Fruit fly (Drosophila melanogaster) whole organism, embryonic: ENCODE measurements around the gene Ldsdh1.

Source experiments
- ATbp ChIP-seq: fragments of 200-800 bp; sonication (Bioruptor generic); optimal IDR thresholded peaks from 2 replicates; lab custom pipeline; 2017; ENCODE audit warnings: missing biosample characterization, mild to moderate bottlenecking, missing genetic modification characterization, missing genetic modification reagents
- Abd-B ChIP-seq: fragments of 200-800 bp; sonication (Bioruptor generic); optimal IDR thresholded peaks from 2 replicates; lab custom pipeline; 2018; ENCODE audit warnings: missing biosample characterization, mild to moderate bottlenecking, missing genetic modification characterization, moderate library complexity
- Asciz ChIP-seq: fragments of 200-800 bp; sonication (Bioruptor generic); optimal IDR thresholded peaks from 2 replicates; lab custom pipeline; 2017; ENCODE audit warnings: missing biosample characterization, mild to moderate bottlenecking, missing genetic modification characterization, missing genetic modification reagents
- Bgb ChIP-seq: fragments of 200-800 bp; sonication (Bioruptor generic); IDR thresholded peaks from 2 replicates; pipeline ENCODE4 v1.3.6; 2022; ENCODE audit warnings: missing biosample characterization, missing genetic modification characterization; ENCODE audit not compliant: partially characterized antibody
- Blimp-1 ChIP-seq: fragments of 200-800 bp; sonication (Bioruptor generic); optimal IDR thresholded peaks from 3 replicates; lab custom pipeline; 2018; ENCODE audit warnings: missing biosample characterization, missing genetic modification characterization, mild to moderate bottlenecking, moderate library complexity, missing genetic modification reagents
- CG10209 ChIP-seq: fragments of 200-800 bp; sonication (Bioruptor generic); optimal IDR thresholded peaks from 3 replicates; lab custom pipeline; 2017; ENCODE audit warnings: missing biosample characterization, mild to moderate bottlenecking, missing genetic modification characterization, missing genetic modification reagents
- CG10654 ChIP-seq: fragments of 200-800 bp; sonication (Bioruptor generic); optimal IDR thresholded peaks from 2 replicates; lab custom pipeline; 2016; ENCODE audit warnings: missing biosample characterization, missing genetic modification characterization
- CG11085 ChIP-seq: fragments of 200-800 bp; sonication (Bioruptor generic); IDR thresholded peaks from 2 replicates; pipeline ENCODE4 v1.3.6; 2022; ENCODE audit warnings: missing biosample characterization, missing genetic modification characterization
- CG11093 ChIP-seq: fragments of 200-800 bp; sonication (Bioruptor generic); IDR thresholded peaks from 3 replicates; pipeline ENCODE4 v1.3.6; 2022; ENCODE audit warnings: missing biosample characterization, missing genetic modification characterization
- CG12071 ChIP-seq: fragments of 200-800 bp; sonication (Bioruptor generic); optimal IDR thresholded peaks from 3 replicates; lab custom pipeline; 2018; ENCODE audit warnings: missing biosample characterization, mild to moderate bottlenecking, missing genetic modification characterization
- CG14710 ChIP-seq: fragments of 200-800 bp; sonication (Bioruptor generic); optimal IDR thresholded peaks from 3 replicates; lab custom pipeline; 2019; ENCODE audit warnings: missing biosample characterization, mild to moderate bottlenecking, missing genetic modification characterization, moderate library complexity
- CG17328 ChIP-seq: fragments of 200-800 bp; sonication (Bioruptor generic); IDR thresholded peaks from 2 replicates; pipeline ENCODE4 v1.3.6; 2022; ENCODE audit warnings: missing biosample characterization, missing genetic modification characterization
- CG1832 ChIP-seq: fragments of 200-800 bp; sonication (Bioruptor generic); optimal IDR thresholded peaks from 2 replicates; lab custom pipeline; 2017; ENCODE audit warnings: missing biosample characterization, mild to moderate bottlenecking, missing genetic modification characterization, inconsistent platforms
- CG34224 ChIP-seq: fragments of 200-800 bp; sonication (Bioruptor generic); IDR thresholded peaks from 3 replicates; pipeline ENCODE4 v1.3.6; 2022; ENCODE audit warnings: missing biosample characterization, missing genetic modification characterization; ENCODE audit not compliant: partially characterized antibody
- CG7556 ChIP-seq: fragments of 200-800 bp; sonication (Bioruptor generic); optimal IDR thresholded peaks from 2 replicates; lab custom pipeline; 2017; ENCODE audit warnings: missing biosample characterization, mild to moderate bottlenecking, missing genetic modification characterization
- CG8290 ChIP-seq, 3 experiments: fragments of 200-800 bp; sonication (Bioruptor generic); optimal IDR thresholded peaks; 2 replicates each; lab custom pipeline; 2016 to 2019; ENCODE audit warnings: missing biosample characterization in 3 of 3, missing genetic modification characterization in 3 of 3, mild to moderate bottlenecking in 2 of 3, moderate library complexity in 1 of 3
- CG9609 ChIP-seq: fragments of 200-800 bp; sonication (Bioruptor generic); optimal IDR thresholded peaks from 3 replicates; lab custom pipeline; 2016; ENCODE audit warnings: missing biosample characterization, missing genetic modification characterization
- CG9727 ChIP-seq: fragments of 200-800 bp; sonication (Bioruptor generic); optimal IDR thresholded peaks from 3 replicates; lab custom pipeline; 2017; ENCODE audit warnings: missing biosample characterization, mild to moderate bottlenecking, missing genetic modification characterization
- D19A ChIP-seq: fragments of 200-800 bp; optimal IDR thresholded peaks from 3 replicates; lab custom pipeline; 2019; ENCODE audit warnings: missing biosample characterization, mild to moderate bottlenecking, missing genetic modification characterization, moderate library complexity
- Ets65A ChIP-seq: fragments of 200-800 bp; sonication (Bioruptor generic); peaks from one replicate; lab custom pipeline; 2016; ENCODE audit warnings: missing biosample characterization, missing genetic modification characterization
- HLH4C ChIP-seq: fragments of 200-800 bp; sonication (Bioruptor generic); IDR thresholded peaks from 3 replicates; pipeline ENCODE4 v1.3.6; 2022; ENCODE audit warnings: missing biosample characterization, missing genetic modification characterization; ENCODE audit not compliant: partially characterized antibody
- Jarid2 ChIP-seq: fragments of 200-800 bp; sonication (Bioruptor generic); optimal IDR thresholded peaks from 3 replicates; lab custom pipeline; 2017; ENCODE audit warnings: mild to moderate bottlenecking, missing biosample characterization, missing genetic modification reagents, missing genetic modification characterization
- Lpt ChIP-seq: fragments of >200 bp; optimal IDR thresholded peaks from 2 replicates; lab custom pipeline; 2018; ENCODE audit warnings: missing biosample characterization, missing genetic modification characterization
- Nf-YC ChIP-seq: fragments of 200-800 bp; optimal IDR thresholded peaks from 3 replicates; lab custom pipeline; 2019; ENCODE audit warnings: missing biosample characterization, mild to moderate bottlenecking, missing genetic modification characterization, moderate library complexity
- NfI ChIP-seq: fragments of 200-800 bp; sonication (Bioruptor generic); optimal IDR thresholded peaks from 3 replicates; lab custom pipeline; 2018; ENCODE audit warnings: missing biosample characterization, mild to moderate bottlenecking, missing genetic modification characterization, moderate library complexity
- Ptx1 ChIP-seq: fragments of 200-800 bp; sonication (Bioruptor generic); IDR thresholded peaks from 2 replicates; pipeline ENCODE4 v1.3.6; 2022; ENCODE audit warnings: missing biosample characterization, missing genetic modification characterization
- Side ChIP-seq: fragments of 200-800 bp; sonication (Bioruptor generic); optimal IDR thresholded peaks from 2 replicates; lab custom pipeline; 2016; ENCODE audit warnings: missing biosample characterization, missing genetic modification characterization
- Trl ChIP-seq, 3 experiments: fragments of >200 bp in 2 of 3; fragments of 200-800 bp in 1 of 3; sonication (Bioruptor generic) in 1 of 3; optimal IDR thresholded peaks; 2 replicates in 1 of 3; 3 replicates in 2 of 3; lab custom pipeline; 2016 to 2017; ENCODE audit warnings: missing biosample characterization in 1 of 3, missing genetic modification characterization in 1 of 3
- Usf ChIP-seq: fragments of 200-800 bp; sonication (Bioruptor generic); optimal IDR thresholded peaks from 2 replicates; lab custom pipeline; 2017; ENCODE audit warnings: missing genotype, missing biosample characterization, missing genetic modification characterization
- Xbp1 ChIP-seq: fragments of 200-800 bp; sonication (Bioruptor generic); optimal IDR thresholded peaks from 3 replicates; lab custom pipeline; 2016; ENCODE audit warnings: missing biosample characterization, mild to moderate bottlenecking, missing genetic modification characterization
- amos ChIP-seq: fragments of 200-800 bp; sonication (Bioruptor generic); IDR thresholded peaks from 2 replicates; pipeline ENCODE4 v1.3.6; 2022; ENCODE audit warnings: missing biosample characterization, missing genetic modification characterization; ENCODE audit not compliant: partially characterized antibody
- az2 ChIP-seq: fragments of 200-800 bp; sonication (Bioruptor generic); optimal IDR thresholded peaks from 3 replicates; lab custom pipeline; 2016; ENCODE audit warnings: missing biosample characterization, missing genetic modification characterization
- disco-r ChIP-seq: fragments of 200-800 bp; sonication (Bioruptor generic); optimal IDR thresholded peaks from 2 replicates; lab custom pipeline; 2016; ENCODE audit warnings: missing biosample characterization, missing genetic modification characterization
- dm ChIP-seq: fragments of 200-800 bp; sonication (Bioruptor generic); optimal IDR thresholded peaks from 3 replicates; lab custom pipeline; 2016; ENCODE audit warnings: missing biosample characterization, missing genetic modification characterization
- dysf ChIP-seq: fragments of 200-800 bp; sonication (Bioruptor generic); IDR thresholded peaks from 3 replicates; pipeline ENCODE4 v1.3.6; 2022; ENCODE audit warnings: missing biosample characterization, missing genetic modification characterization
- ems ChIP-seq: fragments of 200-800 bp; sonication (Bioruptor generic); optimal IDR thresholded peaks from 3 replicates; lab custom pipeline; 2016; ENCODE audit warnings: missing biosample characterization, missing genetic modification characterization
- gce ChIP-seq: fragments of 200-800 bp; sonication (Bioruptor generic); IDR thresholded peaks from 3 replicates; pipeline ENCODE4 v1.3.6; 2022; ENCODE audit warnings: missing biosample characterization, missing genetic modification characterization
- hb ChIP-seq: fragments of 200-800 bp; sonication (Bioruptor generic); IDR thresholded peaks from 3 replicates; pipeline ENCODE4 v1.3.6; 2022; ENCODE audit warnings: missing biosample characterization, missing genetic modification characterization; ENCODE audit not compliant: partially characterized antibody
- hbn ChIP-seq: fragments of 200-800 bp; sonication (Bioruptor generic); IDR thresholded peaks from 2 replicates; pipeline ENCODE4 v1.3.6; 2022; ENCODE audit warnings: missing biosample characterization, missing genetic modification characterization; ENCODE audit not compliant: partially characterized antibody
- her ChIP-seq: fragments of 200-800 bp; sonication (Bioruptor generic); optimal IDR thresholded peaks from 2 replicates; lab custom pipeline; 2016; ENCODE audit warnings: missing biosample characterization, missing genetic modification characterization
- ken ChIP-seq: fragments of 200-800 bp; sonication (Bioruptor generic); IDR thresholded peaks from 3 replicates; pipeline ENCODE4 v1.3.6; 2022; ENCODE audit warnings: missing biosample characterization, missing genetic modification characterization
- nerfin-2 ChIP-seq: fragments of 200-800 bp; sonication (Bioruptor generic); IDR thresholded peaks from 2 replicates; pipeline ENCODE4 v1.3.6; 2022; ENCODE audit warnings: missing biosample characterization, missing genetic modification characterization; ENCODE audit not compliant: partially characterized antibody
- pros ChIP-seq: fragments of 200-800 bp; sonication (Bioruptor generic); optimal IDR thresholded peaks from 3 replicates; lab custom pipeline; 2019; ENCODE audit warnings: missing biosample characterization, mild to moderate bottlenecking, missing genetic modification characterization, moderate library complexity
- repo ChIP-seq: fragments of 200-800 bp; sonication (Bioruptor generic); optimal IDR thresholded peaks from 2 replicates; lab custom pipeline; 2016; ENCODE audit warnings: missing biosample characterization, missing genetic modification characterization
- sd ChIP-seq: fragments of 200-800 bp; sonication (Bioruptor generic); optimal IDR thresholded peaks from 3 replicates; lab custom pipeline; 2018; ENCODE audit warnings: missing biosample characterization, mild to moderate bottlenecking, missing genetic modification characterization, moderate library complexity
- stwl ChIP-seq: fragments of 200-800 bp; sonication (Bioruptor generic); optimal IDR thresholded peaks from 3 replicates; lab custom pipeline; 2018; ENCODE audit warnings: missing biosample characterization, mild to moderate bottlenecking, missing genetic modification characterization, moderate library complexity
- tgo ChIP-seq: fragments of 200-800 bp; sonication (Bioruptor generic); IDR thresholded peaks from 3 replicates; pipeline ENCODE4 v1.3.6; 2022; ENCODE audit warnings: missing biosample characterization, missing genetic modification characterization
- tio ChIP-seq: fragments of 200-800 bp; sonication (Bioruptor generic); optimal IDR thresholded peaks from 2 replicates; lab custom pipeline; 2017; ENCODE audit warnings: missing biosample characterization, missing genetic modification characterization, inconsistent platforms
- vnd ChIP-seq: fragments of 200-800 bp; sonication (Bioruptor generic); IDR thresholded peaks from 3 replicates; pipeline ENCODE4 v1.3.6; 2022; ENCODE audit warnings: missing biosample characterization, missing genetic modification characterization; ENCODE audit not compliant: partially characterized antibody
- yki ChIP-seq: fragments of >200 bp; optimal IDR thresholded peaks from 3 replicates; lab custom pipeline; 2018

The Ldsdh1 gene

dm6 chrX:8125224-8125649 lies 43.8 kb upstream of the Ldsdh1 start (continued):
- TF ChIP-seq Ptx1 (peak; percentile 72), stwl (tag; lab: Kevin White, UChicago) (no peak), Jarid2 (no peak), dm (no peak), CG1832 (GFP tag; lab: Kevin White, UChicago) (no peak), Lpt (no peak), CG8290 (GFP tag; optimal IDR thresholded peaks at IDR 0.05; lab: Kevin White, UChicago) (no peak), CG8290 (tag; optimal IDR thresholded peaks at IDR 0.05; lab: Kevin White, UChicago) (no peak), Nf-YC (tag; lab: Kevin White, UChicago) (peak; percentile 48), hb (no peak), CG34224 (GFP tag; lab: Robert Waterston, UW) (no peak), CG9609 (GFP tag; lab: Kevin White, UChicago) (no peak), gce (no peak), CG14710 (tag; lab: Kevin White, UChicago) (peak; percentile 55), ken (GFP tag; lab: Robert Waterston, UW) (no peak), ATbp (GFP tag; lab: Kevin White, UChicago) (peak; percentile 53), CG11093 (GFP tag; lab: Robert Waterston, UW) (no peak), CG11085 (no peak), Side (GFP tag; lab: Kevin White, UChicago) (no peak), CG10209 (GFP tag; lab: Kevin White, UChicago) (peak; percentile 62), Xbp1 (GFP tag; lab: Kevin White, UChicago) (peak; percentile 53), tio (GFP tag; lab: Kevin White, UChicago) (no peak), ems (no peak), CG7556 (peak; percentile 70), nerfin-2 (GFP tag; lab: Robert Waterston, UW) (no peak), Abd-B (peak; percentile 62), Asciz (GFP tag; lab: Kevin White, UChicago) (peak; percentile 55), repo (GFP tag; lab: Kevin White, UChicago) (no peak), vnd (GFP tag; lab: Robert Waterston, UW) (no peak), her (no peak), CG12071 (GFP tag; lab: Kevin White, UChicago) (no peak), CG17328 (no peak), pros (GFP tag; lab: Kevin White, UChicago) (no peak), tgo (GFP tag; lab: Robert Waterston, UW) (peak; percentile 36; the same call in 2 of the 3 replicates), HLH4C (GFP tag; lab: Robert Waterston, UW) (no peak), CG10654 (GFP tag; lab: Kevin White, UChicago) (peak; percentile 33), NfI (GFP tag; lab: Kevin White, UChicago) (peak; percentile 8), az2 (peak; percentile 47), D19A (tag; lab: Kevin White, UChicago) (peak; percentile 60), dysf (GFP tag; lab: Robert Waterston, UW) (peak; percentile 45; the same call in 1 of the 3 replicates), disco-r (GFP tag; lab: Kevin White, UChicago) (no peak), Ets65A (GFP tag; lab: Kevin White, UChicago) (peak; percentile 65), yki (lab: Kevin White, UChicago) (no peak), Usf (GFP tag; lab: Kevin White, UChicago) (no peak), Blimp-1 (GFP tag; lab: Kevin White, UChicago) (peak; percentile 53), Bgb (no peak), sd (tag; lab: Kevin White, UChicago) (no peak), CG9727 (GFP tag; lab: Kevin White, UChicago) (peak; percentile 53), Trl (optimal IDR thresholded peaks at IDR 0.05; lab: Kevin White, UChicago) (no peak), Trl (GFP tag; optimal IDR thresholded peaks at IDR 0.05; lab: Kevin White, UChicago) (no peak), hbn (GFP tag; lab: Robert Waterston, UW) (no peak), amos (GFP tag; lab: Robert Waterston, UW) (no peak)
